Worm (Caenorhabditis elegans): ENCODE measurements around the gene T25B9.2.
A peak's percentile ranks its signal among the peaks of the same experiment; 100 is the strongest.

T25B9.2 gene

ce11 chrIV:10734527-10735436 lies 16.9 kb downstream of the T25B9.2 start, which contains the start of the genes orc-5 and cyb-1:
Gene orc-5, minus strand, starts transcription at chrIV:10734588.
Gene cyb-1, plus strand, starts transcription at chrIV:10735216.
- TF ChIP-seq T22C8.4 (GFP tag; IDR thresholded peaks at IDR 0.05) (peak; percentile 68), ztf-23 (GFP tag; IDR thresholded peaks at IDR 0.05) (no peak)

ce11 chrIV:10727734-10728133 lies 23.9 kb downstream of the T25B9.2 start, which contains the start of gene ZC168.2:
Gene ZC168.2, plus strand, starts transcription at chrIV:10728034.
- TF ChIP-seq klf-2 (GFP tag; conservative IDR thresholded peaks at IDR 0.05): no peak
- TF ChIP-seq ztf-23 (GFP tag; IDR thresholded peaks at IDR 0.05): no peak
- no peak for TF ChIP-seq cog-1 (tag; optimal IDR thresholded peaks at IDR 0.05)
- no peak for TF ChIP-seq flt-1 (GFP tag; IDR thresholded peaks at IDR 0.05)
- TF ChIP-seq tab-1 (GFP tag; IDR thresholded peaks at IDR 0.05): no peak
- no peak for TF ChIP-seq ref-1 (GFP tag; conservative IDR thresholded peaks at IDR 0.05)
- TF ChIP-seq T22C8.4 (GFP tag; IDR thresholded peaks at IDR 0.05): no peak
- no peak for TF ChIP-seq ztf-29 (GFP tag; IDR thresholded peaks at IDR 0.05)
- TF ChIP-seq med-1 (GFP tag; optimal IDR thresholded peaks at IDR 0.05; ENCODE audit: insufficient read depth): no peak

- TF ChIP-seq ztf-23 (GFP tag; IDR thresholded peaks at IDR 0.05): no peak
- TF ChIP-seq ref-1 (GFP tag; conservative IDR thresholded peaks at IDR 0.05): no peak
- TF ChIP-seq klf-2 (GFP tag; conservative IDR thresholded peaks at IDR 0.05): no peak
- no peak for TF ChIP-seq T22C8.4 (GFP tag; IDR thresholded peaks at IDR 0.05)
Measured at ce11 chrIV:10718865-10719264, 32.8 kb downstream of the T25B9.2 start.

- TF ChIP-seq cog-1 (tag; optimal IDR thresholded peaks at IDR 0.05) (no peak), T22C8.4 (GFP tag; IDR thresholded peaks at IDR 0.05) (no peak), ref-1 (GFP tag; conservative IDR thresholded peaks at IDR 0.05) (no peak), med-1 (GFP tag; optimal IDR thresholded peaks at IDR 0.05; ENCODE audit: insufficient read depth) (no peak), ztf-29 (GFP tag; IDR thresholded peaks at IDR 0.05) (no peak), klf-2 (GFP tag; conservative IDR thresholded peaks at IDR 0.05) (no peak), flt-1 (GFP tag; IDR thresholded peaks at IDR 0.05) (no peak), ztf-23 (GFP tag; IDR thresholded peaks at IDR 0.05) (no peak), tab-1 (GFP tag; IDR thresholded peaks at IDR 0.05) (no peak)
Measured at ce11 chrIV:10718075-10718474, 33.6 kb downstream of the T25B9.2 start.

ce11 chrIV:10716348-10716747 lies 35.3 kb downstream of the T25B9.2 start, which contains the start of gene ncx-3:
Gene ncx-3, plus strand, starts transcription at chrIV:10716648.
- TF ChIP-seq ztf-29 (GFP tag; IDR thresholded peaks at IDR 0.05) (no peak), ztf-23 (GFP tag; IDR thresholded peaks at IDR 0.05) (no peak), cog-1 (tag; optimal IDR thresholded peaks at IDR 0.05) (no peak), flt-1 (GFP tag; IDR thresholded peaks at IDR 0.05) (no peak), med-1 (GFP tag; optimal IDR thresholded peaks at IDR 0.05; ENCODE audit: insufficient read depth) (no peak), tab-1 (GFP tag; IDR thresholded peaks at IDR 0.05) (no peak), ref-1 (GFP tag; conservative IDR thresholded peaks at IDR 0.05) (no peak), klf-2 (GFP tag; conservative IDR thresholded peaks at IDR 0.05) (no peak), T22C8.4 (GFP tag; IDR thresholded peaks at IDR 0.05) (no peak)

ce11 chrIV:10714594-10714993 lies 37.0 kb downstream of the T25B9.2 start:
- no peak for TF ChIP-seq ztf-23 (GFP tag; IDR thresholded peaks at IDR 0.05)
- TF ChIP-seq med-1 (GFP tag; optimal IDR thresholded peaks at IDR 0.05; ENCODE audit: insufficient read depth): no peak
- TF ChIP-seq klf-2 (GFP tag; conservative IDR thresholded peaks at IDR 0.05): no peak

- no peak for TF ChIP-seq med-1 (GFP tag; optimal IDR thresholded peaks at IDR 0.05; ENCODE audit: insufficient read depth)
- TF ChIP-seq ztf-29 (GFP tag; IDR thresholded peaks at IDR 0.05): no peak
- TF ChIP-seq ref-1 (GFP tag; conservative IDR thresholded peaks at IDR 0.05): no peak
- TF ChIP-seq klf-2 (GFP tag; conservative IDR thresholded peaks at IDR 0.05): no peak
- no peak for TF ChIP-seq ztf-23 (GFP tag; IDR thresholded peaks at IDR 0.05)
- no peak for TF ChIP-seq flt-1 (GFP tag; IDR thresholded peaks at IDR 0.05)
- no peak for TF ChIP-seq cog-1 (tag; optimal IDR thresholded peaks at IDR 0.05)
- TF ChIP-seq tab-1 (GFP tag; IDR thresholded peaks at IDR 0.05): no peak
- TF ChIP-seq T22C8.4 (GFP tag; IDR thresholded peaks at IDR 0.05): no peak
Measured at ce11 chrIV:10711729-10712128, 39.9 kb downstream of the T25B9.2 start, which contains the start of gene glb-21. Gene glb-21, minus strand, starts transcription at chrIV:10711794.

ce11 chrIV:10706090-10706489 lies 45.5 kb downstream of the T25B9.2 start, which contains the start of gene R102.6:
Gene R102.6, minus strand, starts transcription at chrIV:10706190.
- TF ChIP-seq ref-1 (GFP tag; conservative IDR thresholded peaks at IDR 0.05) (no peak), ztf-29 (GFP tag; IDR thresholded peaks at IDR 0.05) (no peak), tab-1 (GFP tag; IDR thresholded peaks at IDR 0.05) (no peak), med-1 (GFP tag; optimal IDR thresholded peaks at IDR 0.05; ENCODE audit: insufficient read depth) (no peak), cog-1 (tag; optimal IDR thresholded peaks at IDR 0.05) (no peak), flt-1 (GFP tag; IDR thresholded peaks at IDR 0.05) (no peak), T22C8.4 (GFP tag; IDR thresholded peaks at IDR 0.05) (no peak), klf-2 (GFP tag; conservative IDR thresholded peaks at IDR 0.05) (no peak), ztf-23 (GFP tag; IDR thresholded peaks at IDR 0.05) (no peak)

- no peak for TF ChIP-seq cog-1 (tag; optimal IDR thresholded peaks at IDR 0.05)
- no peak for TF ChIP-seq ztf-29 (GFP tag; IDR thresholded peaks at IDR 0.05)
- TF ChIP-seq T22C8.4 (GFP tag; IDR thresholded peaks at IDR 0.05): no peak
- no peak for TF ChIP-seq tab-1 (GFP tag; IDR thresholded peaks at IDR 0.05)
- TF ChIP-seq ztf-23 (GFP tag; IDR thresholded peaks at IDR 0.05): no peak
- no peak for TF ChIP-seq flt-1 (GFP tag; IDR thresholded peaks at IDR 0.05)
- TF ChIP-seq ref-1 (GFP tag; conservative IDR thresholded peaks at IDR 0.05): no peak
- no peak for TF ChIP-seq klf-2 (GFP tag; conservative IDR thresholded peaks at IDR 0.05)
- no peak for TF ChIP-seq med-1 (GFP tag; optimal IDR thresholded peaks at IDR 0.05; ENCODE audit: insufficient read depth)
Measured at ce11 chrIV:10705176-10705575, 46.5 kb downstream of the T25B9.2 start, which contains the start of gene R102.10. Gene R102.10, plus strand, starts transcription at chrIV:10705476.
